Worm (Caenorhabditis elegans) whole organism, L1 larva: Measurements from ENCODE around the gene best-22.

Source experiments
- F16B12.6 ChIP-seq: fragments of 150-350 bp; optimal IDR thresholded peaks from 2 replicates; lab custom pipeline; 2014; ENCODE audit warnings: missing biosample characterization, missing genetic modification characterization
- aly-2 ChIP-seq: fragments of 150-350 bp; optimal IDR thresholded peaks from 2 replicates; lab custom pipeline; 2014; ENCODE audit warnings: missing biosample characterization, missing genetic modification characterization
- blmp-1 ChIP-seq: fragments of 150-350 bp; optimal IDR thresholded peaks from 2 replicates; lab custom pipeline; 2014; ENCODE audit warnings: missing biosample characterization, missing genetic modification characterization
- ceh-63 ChIP-seq: fragments of 200-800 bp; sonication (Bioruptor generic); optimal IDR thresholded peaks from 2 replicates; lab custom pipeline; 2018; ENCODE audit warnings: mild to moderate bottlenecking, missing genetic modification characterization, missing compliant biosample characterization
- ceh-82 ChIP-seq, 3 experiments: fragments of 150-350 bp in 1 of 3; sonication (generic microtip) in 2 of 3; optimal IDR thresholded peaks; 2 replicates each; lab custom pipeline; 2014 to 2017; ENCODE audit warnings: missing biosample characterization in 3 of 3, missing genetic modification characterization in 3 of 3
- ceh-90 ChIP-seq: sonication (generic microtip); optimal IDR thresholded peaks from 2 replicates; lab custom pipeline; 2016; ENCODE audit warnings: missing genetic modification characterization, missing compliant biosample characterization
- dpl-1 ChIP-seq, 3 experiments: fragments of 150-350 bp in 2 of 3; sonication (generic microtip) in 1 of 3; optimal IDR thresholded peaks; 2 replicates each; lab custom pipeline; 2014 to 2017; ENCODE audit warnings: missing biosample characterization in 3 of 3, missing genetic modification characterization in 3 of 3, missing genetic modification reagents in 3 of 3
- efl-1 ChIP-seq, 4 experiments: fragments of 150-350 bp; optimal IDR thresholded peaks in 3 of 4; peaks in 1 of 4; 1 replicate in 1 of 4; 2 replicates in 3 of 4; lab custom pipeline; 2014; ENCODE audit warnings: missing biosample characterization in 2 of 4, missing genetic modification characterization in 2 of 4, missing genetic modification reagents in 2 of 4
- egl-13 ChIP-seq: sonication (generic microtip); optimal IDR thresholded peaks from 2 replicates; lab custom pipeline; 2016; ENCODE audit warnings: missing genotype, missing genetic modification reagents, missing genetic modification characterization, missing compliant biosample characterization
- elt-2 ChIP-seq: sonication (generic microtip); optimal IDR thresholded peaks from 2 replicates; lab custom pipeline; 2016; ENCODE audit warnings: missing genetic modification characterization, mild to moderate bottlenecking, inconsistent platforms, missing compliant biosample characterization, missing genetic modification reagents
- elt-3 ChIP-seq, 6 experiments: fragments of 150-350 bp in 1 of 6; sonication (generic microtip); optimal IDR thresholded peaks; 2 replicates each; lab custom pipeline; 2017 to 2018; ENCODE audit warnings: missing biosample characterization in 6 of 6, missing genetic modification characterization in 6 of 6, inconsistent platforms in 1 of 6
- fkh-10 ChIP-seq: sonication (generic microtip); optimal IDR thresholded peaks from 2 replicates; lab custom pipeline; 2017; ENCODE audit warnings: missing biosample characterization, missing genetic modification reagents, missing genetic modification characterization
- fkh-8 ChIP-seq: sonication (generic microtip); optimal IDR thresholded peaks from 2 replicates; lab custom pipeline; 2016; ENCODE audit warnings: mild to moderate bottlenecking, missing genetic modification characterization, missing compliant biosample characterization
- fos-1 ChIP-seq: fragments of 150-350 bp; optimal IDR thresholded peaks from 2 replicates; lab custom pipeline; 2014; ENCODE audit warnings: missing biosample characterization, missing genetic modification characterization
- grh-1 ChIP-seq: fragments of 200-800 bp; sonication (Bioruptor generic); IDR thresholded peaks from 2 replicates; pipeline ENCODE4 v1.3.6; 2022; ENCODE audit warnings: missing genetic modification reagents, missing genetic modification characterization, missing compliant biosample characterization
- hlh-4 ChIP-seq: sonication (generic microtip); optimal IDR thresholded peaks from 2 replicates; lab custom pipeline; 2016; ENCODE audit warnings: mild to moderate bottlenecking, missing genetic modification characterization, missing compliant biosample characterization
- hpl-2 ChIP-seq: fragments of 150-350 bp; optimal IDR thresholded peaks from 2 replicates; lab custom pipeline; 2014; ENCODE audit warnings: missing biosample characterization, missing genetic modification reagents, missing genetic modification characterization
- irx-1 ChIP-seq: sonication (generic microtip); optimal IDR thresholded peaks from 2 replicates; lab custom pipeline; 2016; ENCODE audit warnings: missing genetic modification characterization, missing compliant biosample characterization
- lin-14 ChIP-seq: fragments of 200-800 bp; sonication (Bioruptor generic); optimal IDR thresholded peaks from 2 replicates; lab custom pipeline; 2018; ENCODE audit warnings: mild to moderate bottlenecking, missing genetic modification characterization, moderate library complexity, missing compliant biosample characterization
- lin-35 ChIP-seq, 2 experiments: fragments of 150-350 bp; optimal IDR thresholded peaks; 2 replicates each; lab custom pipeline; 2014; ENCODE audit warnings: missing biosample characterization in 2 of 2, missing genetic modification characterization in 2 of 2, missing genetic modification reagents in 2 of 2
- lsy-2 ChIP-seq, 2 experiments: fragments of 150-350 bp; optimal IDR thresholded peaks; 2 replicates each; lab custom pipeline; 2014; ENCODE audit warnings: missing biosample characterization in 2 of 2, missing genetic modification characterization in 2 of 2
- mab-9 ChIP-seq: fragments of 200-800 bp; sonication (Bioruptor generic); IDR thresholded peaks from 2 replicates; pipeline ENCODE4 v1.3.6; 2022; ENCODE audit warnings: missing genetic modification reagents, missing genetic modification characterization, missing compliant biosample characterization
- mef-2 ChIP-seq: fragments of 150-350 bp; optimal IDR thresholded peaks from 2 replicates; lab custom pipeline; 2014; ENCODE audit warnings: missing biosample characterization, missing genetic modification characterization
- nhr-20 ChIP-seq: sonication (generic microtip); optimal IDR thresholded peaks from 2 replicates; lab custom pipeline; 2016; ENCODE audit warnings: mild to moderate bottlenecking, missing genetic modification characterization, missing compliant biosample characterization
- nhr-71 ChIP-seq: sonication (generic microtip); optimal IDR thresholded peaks from 2 replicates; lab custom pipeline; 2016; ENCODE audit warnings: mild to moderate bottlenecking, missing genetic modification characterization, moderate library complexity, missing compliant biosample characterization
- nhr-85 ChIP-seq: sonication (generic microtip); peaks from one replicate; lab custom pipeline; 2016; ENCODE audit warnings: missing genetic modification characterization, inconsistent platforms, missing compliant biosample characterization
- rnt-1 ChIP-seq: sonication (generic microtip); optimal IDR thresholded peaks from 2 replicates; lab custom pipeline; 2016; ENCODE audit warnings: mild to moderate bottlenecking, missing genetic modification characterization, moderate library complexity, missing compliant biosample characterization
- snpc-4 ChIP-seq: fragments of 150-350 bp; optimal IDR thresholded peaks from 2 replicates; lab custom pipeline; 2014; ENCODE audit warnings: missing biosample characterization, missing genetic modification characterization
- sox-4 ChIP-seq: sonication (generic microtip); optimal IDR thresholded peaks from 2 replicates; lab custom pipeline; 2016; ENCODE audit warnings: missing genetic modification characterization, missing compliant biosample characterization
- sup-37 ChIP-seq: fragments of 200-800 bp; sonication (Bioruptor generic); optimal IDR thresholded peaks from 2 replicates; lab custom pipeline; 2018; ENCODE audit warnings: mild to moderate bottlenecking, missing genetic modification characterization, missing compliant biosample characterization
- swsn-7 ChIP-seq: sonication (generic microtip); optimal IDR thresholded peaks from 2 replicates; lab custom pipeline; 2016; ENCODE audit warnings: missing genetic modification characterization, missing compliant biosample characterization
- tlp-1 ChIP-seq: fragments of 150-350 bp; optimal IDR thresholded peaks from 2 replicates; lab custom pipeline; 2014; ENCODE audit warnings: missing biosample characterization, missing genetic modification characterization
- unc-130 ChIP-seq: fragments of 150-350 bp; optimal IDR thresholded peaks from 2 replicates; lab custom pipeline; 2017; ENCODE audit warnings: missing biosample characterization, missing genetic modification characterization, inconsistent platforms
- unc-62 ChIP-seq: fragments of 150-350 bp; optimal IDR thresholded peaks from 2 replicates; lab custom pipeline; 2014; ENCODE audit warnings: missing biosample characterization, missing genetic modification reagents, missing genetic modification characterization
- unc-86 ChIP-seq: sonication (generic microtip); optimal IDR thresholded peaks from 2 replicates; lab custom pipeline; 2016; ENCODE audit warnings: missing genetic modification characterization, missing compliant biosample characterization
- zip-4 ChIP-seq: fragments of 200-800 bp; sonication (Bioruptor generic); optimal IDR thresholded peaks from 2 replicates; lab custom pipeline; 2018; ENCODE audit warnings: mild to moderate bottlenecking, missing genetic modification characterization, moderate library complexity, missing compliant biosample characterization

best-22 gene

DNA sequence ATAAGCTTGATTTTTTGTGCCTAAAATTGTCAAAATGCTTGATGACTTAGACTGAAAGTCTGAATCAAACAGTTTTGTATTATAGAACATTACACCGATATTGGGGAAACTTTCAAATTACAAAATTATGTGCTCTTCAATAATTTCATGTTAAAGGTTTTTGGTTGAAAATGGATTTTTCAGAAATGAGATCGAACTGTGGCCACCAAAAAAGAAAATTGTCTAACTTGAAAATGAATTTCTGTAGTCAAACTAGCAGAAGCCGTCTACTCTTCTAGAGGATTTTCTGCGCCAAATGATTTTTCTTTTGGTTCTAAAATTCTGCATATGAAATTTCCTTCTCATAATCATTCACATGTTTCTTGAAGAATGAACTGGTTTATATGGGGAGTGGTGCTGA is 8.9 kb upstream of the best-22 start:
- TF ChIP-seq snpc-4 (no peak), irx-1 (tag; lab: Kevin White, UChicago) (no peak), unc-62 (GFP tag; lab: Kevin White, UChicago) (no peak), tlp-1 (tag; lab: Kevin White, UChicago) (no peak), ceh-90 (no peak), lin-14 (GFP tag; lab: Kevin White, UChicago) (no peak), ceh-63 (GFP tag; lab: Kevin White, UChicago) (no peak), rnt-1 (tag; lab: Kevin White, UChicago) (no peak), unc-86 (tag; lab: Kevin White, UChicago) (no peak), swsn-7 (no peak), mab-9 (GFP tag; lab: Robert Waterston, UW) (no peak), sup-37 (GFP tag; lab: Kevin White, UChicago) (no peak), unc-130 (tag; lab: Kevin White, UChicago) (no peak), F16B12.6 (tag; lab: Kevin White, UChicago) (no peak), nhr-71 (tag; lab: Kevin White, UChicago) (no peak), mef-2 (tag; lab: Kevin White, UChicago) (no peak), ceh-82 (tag; optimal IDR thresholded peaks at IDR 0.05; lab: Kevin White, UChicago) (no peak), elt-2 (tag; lab: Kevin White, UChicago) (no peak), nhr-85 (tag; lab: Kevin White, UChicago) (no peak)

DNA sequence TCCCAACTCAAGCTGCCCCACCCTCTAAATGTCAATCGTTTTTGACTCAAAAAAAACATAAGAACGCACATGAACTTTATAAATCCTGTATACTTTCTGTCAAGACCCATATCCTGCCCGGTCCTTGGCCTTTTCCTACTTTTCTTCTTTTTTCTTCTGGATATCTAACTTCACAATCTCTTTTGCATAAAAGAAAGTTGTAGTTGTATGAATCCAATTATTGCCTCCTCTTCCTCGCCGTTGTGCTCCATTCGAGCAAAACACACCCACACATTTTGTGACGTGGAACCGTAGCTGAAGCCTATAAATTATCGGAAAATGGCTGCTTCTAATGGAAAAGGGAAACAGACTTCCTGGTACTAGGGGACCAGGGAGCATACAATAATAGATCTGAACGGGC is 496 bp downstream of the best-22 start:
- TF ChIP-seq fos-1 = no peak
- no peak for TF ChIP-seq egl-13 (tag; lab: Kevin White, UChicago)
- TF ChIP-seq fkh-10 (GFP tag; lab: Kevin White, UChicago) = peak; percentile 66
- no peak for TF ChIP-seq zip-4

DNA sequence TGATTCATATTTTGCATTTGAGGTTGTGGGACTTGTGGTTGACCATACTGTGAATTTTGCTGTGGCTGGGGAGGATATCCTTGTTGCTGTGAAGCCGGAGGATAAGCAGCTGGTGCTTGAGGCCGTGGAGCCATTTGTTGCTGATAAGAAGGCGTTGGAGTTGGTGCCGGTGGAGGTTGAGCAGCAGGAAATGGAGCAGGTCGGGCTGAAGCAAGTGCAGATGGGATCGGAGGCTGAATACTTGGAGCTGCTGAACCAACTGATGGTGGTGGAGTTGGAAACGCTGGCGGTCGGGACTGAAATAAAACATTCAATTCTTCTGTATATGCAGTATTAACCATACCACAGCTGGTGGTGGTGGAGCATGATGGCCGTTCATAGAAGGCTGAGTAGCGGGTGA is 10.2 kb downstream of the best-22 start:
- no peak for TF ChIP-seq fkh-8 (tag; lab: Kevin White, UChicago)
- no peak for TF ChIP-seq blmp-1 (tag; lab: Kevin White, UChicago)
- no peak for TF ChIP-seq sox-4 (tag; lab: Kevin White, UChicago)
- TF ChIP-seq elt-3 (tag; optimal IDR thresholded peaks at IDR 0.05; lab: Kevin White, UChicago) = no peak
- TF ChIP-seq efl-1 (optimal IDR thresholded peaks at IDR 0.05; lab: Kevin White, UChicago) = no peak
- TF ChIP-seq efl-1 (GFP tag; optimal IDR thresholded peaks at IDR 0.05 in 1 of 2; lab: Kevin White, UChicago) = peak in 1 of 2 experiments; percentile 30
- TF ChIP-seq lin-35 (GFP tag; optimal IDR thresholded peaks at IDR 0.05; lab: Kevin White, UChicago) = no peak
- TF ChIP-seq hpl-2 = no peak
- no peak for TF ChIP-seq F16B12.6 (tag; lab: Kevin White, UChicago)
- no peak for TF ChIP-seq grh-1
- TF ChIP-seq ceh-63 (GFP tag; lab: Kevin White, UChicago) = peak; percentile 24

DNA sequence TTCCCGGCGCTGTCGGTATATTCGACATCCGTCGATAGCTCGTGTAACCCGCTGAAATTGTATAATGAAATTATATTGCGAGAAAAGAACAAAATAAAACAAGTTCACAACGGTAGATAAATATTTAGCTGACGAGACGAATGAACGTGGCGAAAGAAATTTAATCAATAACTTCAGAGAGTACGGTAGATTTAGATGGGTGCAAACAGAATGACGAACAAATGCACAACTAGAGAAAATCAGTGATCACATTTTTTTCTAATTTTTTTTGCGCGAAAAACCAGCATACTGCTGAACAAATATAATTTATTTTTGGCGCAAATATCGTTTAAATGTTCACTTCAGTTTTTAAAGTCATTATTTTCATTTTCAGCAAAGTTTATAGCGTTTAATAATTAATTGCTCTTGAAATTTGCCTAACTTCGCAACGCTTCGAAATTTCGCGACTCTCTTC is 11.0 kb downstream of the best-22 start, which contains the start of gene sec-24.2:
Gene sec-24.2, minus strand, starts transcription at position 51 of the 454 bp plus-strand sequence.
- TF ChIP-seq nhr-20 (tag; lab: Kevin White, UChicago) (no peak), aly-2 (tag; lab: Kevin White, UChicago) (no peak)

DNA sequence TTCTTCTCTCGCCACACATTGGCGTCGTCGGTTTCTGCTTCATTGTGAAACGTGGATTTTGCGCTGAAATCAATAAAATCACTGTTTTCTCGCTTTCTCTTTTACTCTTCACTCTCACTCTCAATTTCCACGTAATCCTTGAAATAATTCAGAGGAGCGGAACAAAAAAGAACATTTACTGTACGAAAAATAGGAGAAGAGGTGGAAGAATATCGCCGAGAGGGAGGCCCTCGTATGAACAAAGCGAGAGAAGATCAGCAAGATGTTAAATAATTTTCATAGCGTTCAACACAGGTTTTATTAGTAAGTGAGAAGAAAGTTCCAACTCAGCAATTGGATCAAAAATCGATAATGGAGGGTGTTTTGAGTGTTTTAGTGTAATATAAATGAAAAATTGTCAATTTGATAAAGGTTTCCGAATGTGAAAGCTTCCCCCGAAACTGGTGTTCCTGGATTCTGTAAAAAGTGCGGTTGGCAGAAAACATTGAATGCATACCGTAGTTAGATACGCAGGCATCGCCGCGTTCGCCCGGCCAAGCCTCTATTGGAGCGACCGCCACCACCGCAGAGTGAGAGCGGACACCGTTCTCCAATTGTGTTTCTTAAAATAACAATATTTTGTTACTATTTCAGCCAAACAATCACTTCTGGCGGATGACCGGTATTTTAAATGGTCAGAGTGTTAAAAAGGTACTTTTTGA is 11.8 kb downstream of the best-22 start, which contains the start of the genes ccr-4 and ZC518.8:
Gene ccr-4, plus strand, starts transcription at position 151 of the 701 bp plus-strand sequence.
Gene ZC518.8, minus strand, starts transcription at position 517 of the 701 bp plus-strand sequence.
- peak in 1 of 3 experiments; percentile 9 for TF ChIP-seq dpl-1 (GFP tag; optimal IDR thresholded peaks at IDR 0.05; lab: Kevin White, UChicago)
- TF ChIP-seq hlh-4 (tag; lab: Kevin White, UChicago) = no peak
- peak; percentile 22 for TF ChIP-seq blmp-1 (tag; lab: Kevin White, UChicago)
- peak; percentile 33 to 87 for TF ChIP-seq lsy-2 (tag; optimal IDR thresholded peaks at IDR 0.05; lab: Kevin White, UChicago)
